Fruit fly (Drosophila melanogaster) whole organism, larva: ENCODE results near the gene ph-p.

Experiments
- noc ChIP-seq: fragments of 200-800 bp; sonication (Bioruptor generic); optimal IDR thresholded peaks from 3 replicates; lab custom pipeline; 2019; ENCODE audit warnings: missing biosample characterization, mild to moderate bottlenecking, missing genetic modification characterization, moderate library complexity

Gene ph-p

dm6 chrX:2138417-2138816 lies 246 bp upstream of the ph-p start:
- TF ChIP-seq noc (tag; lab: Kevin White, UChicago): no peak

DNA sequence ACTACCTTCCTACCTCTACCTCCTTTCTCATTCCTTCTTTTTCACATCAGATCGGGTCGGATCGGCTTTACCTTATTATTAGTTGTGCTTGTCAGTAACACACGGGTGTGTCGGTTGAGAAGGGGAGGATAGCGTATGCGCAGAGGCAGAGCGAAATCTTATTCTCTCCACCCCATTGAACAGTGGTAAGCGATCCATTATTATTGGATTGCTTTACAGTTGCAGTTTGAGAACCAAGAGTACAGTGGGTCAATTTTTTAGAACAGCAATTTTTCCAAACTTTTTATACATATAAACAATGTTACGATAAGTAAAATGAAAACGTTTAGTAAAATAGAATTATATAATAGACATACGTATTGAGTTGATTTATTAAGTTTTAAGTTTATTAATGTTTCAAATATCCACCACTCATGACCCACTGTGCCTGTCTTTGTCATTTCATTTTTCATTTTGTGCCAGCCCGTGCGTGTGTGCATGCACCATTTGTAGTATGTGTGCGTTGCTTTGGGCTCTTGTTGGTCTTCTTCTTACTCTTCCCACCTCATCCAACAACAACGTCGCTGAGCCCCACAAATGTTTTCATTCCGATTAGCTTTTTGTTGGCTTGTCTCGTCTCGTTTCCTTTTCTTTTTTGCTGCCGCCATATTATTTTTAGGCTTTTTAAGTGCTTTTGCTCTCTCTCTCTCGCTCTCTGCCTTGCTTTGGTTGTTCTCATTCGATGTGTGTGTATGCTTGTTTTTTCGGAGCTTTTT lies 407 bp downstream of the ph-p start:
- peak; percentile 99 for TF ChIP-seq noc (tag; lab: Kevin White, UChicago)

- TF ChIP-seq noc (tag; lab: Kevin White, UChicago): peak; percentile 100
Observed at dm6 chrX:2136831-2137452, 1.2 kb downstream of the ph-p start.

DNA sequence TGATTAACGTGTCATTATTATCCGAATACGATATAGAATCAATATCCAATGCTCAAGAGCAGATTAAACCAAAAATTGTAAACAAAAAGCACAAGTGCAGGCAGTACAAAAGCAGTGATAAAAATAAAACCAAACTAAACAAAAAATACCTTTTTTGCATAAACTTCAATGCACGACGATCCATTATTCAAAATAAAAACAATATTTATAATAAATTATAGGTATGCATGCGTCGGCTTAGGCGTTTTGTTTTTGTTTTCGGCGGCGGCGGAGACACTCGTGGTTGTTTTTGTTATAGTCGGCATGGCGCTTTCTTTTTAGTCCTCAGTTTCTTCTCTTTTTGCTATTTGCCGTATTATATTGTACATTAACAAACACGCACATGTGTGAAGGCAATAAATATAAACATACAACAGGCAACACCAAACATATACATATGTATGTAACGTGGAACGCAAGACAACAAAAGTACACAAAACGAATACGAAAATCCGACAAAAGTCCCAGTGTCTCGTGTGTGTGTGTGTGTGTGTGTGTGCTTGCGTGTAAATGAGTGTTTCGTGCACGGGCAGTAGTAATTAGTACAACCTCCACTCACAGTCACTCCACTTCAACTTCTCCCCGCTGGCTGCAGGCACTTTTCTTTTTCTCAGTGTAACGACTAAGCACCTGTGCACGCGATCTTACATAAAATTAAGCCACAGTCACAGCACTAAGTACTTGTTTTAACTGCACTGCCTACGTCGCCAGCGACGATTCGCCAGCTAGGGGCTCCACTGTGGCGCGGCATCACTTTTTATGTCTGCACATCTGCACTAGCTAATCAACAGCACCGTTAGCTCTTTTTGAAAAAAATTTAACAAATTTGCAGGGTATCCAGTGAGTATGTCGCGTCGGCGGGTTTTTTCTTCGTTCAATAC lies 2.0 kb downstream of the ph-p start:
- peak; percentile 66 for TF ChIP-seq noc (tag; lab: Kevin White, UChicago)

DNA sequence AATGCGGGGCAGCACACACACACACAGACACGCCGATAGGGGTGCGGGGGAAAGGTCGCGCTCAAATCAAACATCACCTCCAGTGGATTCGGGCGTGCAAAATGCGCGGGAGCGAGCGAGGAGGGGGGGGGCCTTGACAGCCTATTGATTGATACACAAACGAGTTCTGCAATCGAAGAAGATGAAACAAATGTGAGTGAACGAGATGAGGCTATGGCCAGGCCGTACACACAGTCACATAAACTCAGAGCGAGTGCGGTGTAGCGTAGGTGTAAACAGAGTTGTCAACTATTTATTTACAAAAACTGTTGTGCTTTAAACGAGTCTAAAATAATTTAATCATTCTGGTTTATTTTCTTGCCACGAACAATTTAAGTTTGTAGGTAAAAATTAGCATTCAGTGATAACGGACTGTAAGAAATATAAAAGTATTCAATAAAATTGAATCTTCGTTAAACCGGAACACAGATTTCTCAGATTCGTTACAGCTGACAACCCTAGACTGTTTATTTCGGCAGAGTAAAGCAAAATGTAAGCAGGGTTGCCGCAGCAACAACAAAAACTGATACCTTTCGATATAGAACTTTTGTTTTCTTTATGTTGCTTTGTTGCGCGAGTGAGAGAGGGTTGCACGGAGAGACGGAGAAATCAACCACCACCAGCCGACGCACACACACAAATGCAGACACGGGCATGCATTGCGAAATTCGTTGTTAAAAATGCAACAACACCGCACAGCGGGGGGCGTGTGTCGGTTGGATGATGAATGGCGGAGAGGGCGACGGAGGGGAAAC lies 3.0 kb downstream of the ph-p start:
- TF ChIP-seq noc (tag; lab: Kevin White, UChicago): peak; percentile 90

- no peak for TF ChIP-seq noc (tag; lab: Kevin White, UChicago)
Observed at dm6 chrX:2134226-2134880, 3.8 kb downstream of the ph-p start.

DNA sequence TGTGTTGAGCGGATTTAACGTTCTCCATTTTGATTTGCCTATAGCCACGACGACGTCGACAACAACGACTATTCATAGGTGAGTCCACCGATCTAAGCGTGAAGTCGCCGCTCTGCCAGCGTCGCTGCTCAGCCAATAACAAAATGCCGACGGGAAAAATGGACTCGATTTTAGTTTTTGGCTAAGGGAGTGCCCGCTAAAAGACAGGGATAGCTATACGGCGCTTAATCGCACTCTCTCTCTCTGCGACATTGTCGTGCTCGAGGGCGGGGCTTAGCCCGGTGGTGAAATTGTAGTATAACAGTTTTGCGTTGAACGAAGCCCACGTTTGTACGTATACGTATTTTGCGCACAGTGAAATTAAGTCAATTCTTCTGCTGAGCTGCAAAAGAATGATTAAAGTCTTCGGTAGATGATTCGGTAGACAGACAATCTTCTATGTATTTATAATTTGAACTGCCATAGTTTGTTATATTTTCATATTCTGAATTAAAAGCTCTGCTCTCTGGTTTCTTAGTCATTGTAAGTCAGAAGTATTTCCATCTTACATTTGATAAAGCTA lies 12.6 kb downstream of the ph-p start:
- TF ChIP-seq noc (tag; lab: Kevin White, UChicago): no peak

dm6 chrX:2123965-2124688 lies 14.0 kb downstream of the ph-p start:
- peak; percentile 97 for TF ChIP-seq noc (tag; lab: Kevin White, UChicago)

dm6 chrX:2123013-2123964 lies 14.9 kb downstream of the ph-p start, which contains the start of gene ph-d:
Gene ph-d, minus strand, starts transcription at chrX:2123286.
- peak; percentile 28 for TF ChIP-seq noc (tag; lab: Kevin White, UChicago)

DNA sequence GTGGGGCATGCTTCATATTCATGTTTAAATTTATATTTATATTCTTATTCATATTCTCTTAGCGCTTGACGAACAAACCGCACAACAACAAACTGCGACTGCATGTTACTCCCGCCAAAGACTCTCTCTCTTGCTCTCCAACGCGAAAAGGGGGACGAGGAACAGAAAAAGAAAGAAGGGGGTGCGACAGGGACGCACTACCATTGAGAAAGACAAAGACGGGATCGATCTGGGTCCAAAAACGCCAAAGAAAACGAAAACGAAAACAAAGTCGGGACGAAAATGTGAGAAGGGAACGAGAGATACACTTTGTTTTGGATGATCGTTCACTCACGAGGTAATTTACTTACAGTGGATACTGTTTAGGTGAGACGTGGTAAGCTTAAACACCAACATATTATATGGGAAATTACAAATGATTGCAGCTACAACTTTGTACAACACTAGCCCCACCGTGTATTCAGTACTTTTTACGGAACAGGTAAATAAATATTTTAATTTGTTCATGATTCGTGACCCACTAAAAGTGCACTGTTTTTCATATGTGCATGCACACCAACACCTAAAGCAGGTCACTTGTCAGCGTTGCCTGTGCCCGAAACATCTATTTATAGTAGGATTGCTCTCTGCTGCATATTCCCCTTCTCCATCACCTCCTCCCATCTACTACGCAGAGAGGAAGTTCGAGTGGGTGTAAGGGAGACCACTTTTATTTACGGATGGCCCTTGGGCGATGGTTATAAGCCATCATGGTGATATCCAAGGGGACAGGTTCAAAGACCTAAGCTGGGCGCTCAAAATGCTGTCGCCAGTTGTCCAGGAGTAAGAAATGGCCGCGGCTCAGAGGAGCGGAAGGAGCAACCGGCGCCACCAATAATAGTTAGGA lies 16.2 kb downstream of the ph-p start:
- peak; percentile 6 for TF ChIP-seq noc (tag; lab: Kevin White, UChicago)

- no peak for TF ChIP-seq noc (tag; lab: Kevin White, UChicago)
Observed at dm6 chrX:2112660-2113059, 25.5 kb downstream of the ph-p start.

- TF ChIP-seq noc (tag; lab: Kevin White, UChicago): no peak
Observed at dm6 chrX:2108639-2109038, 29.5 kb downstream of the ph-p start.
